Worm (Caenorhabditis elegans) whole organism, L4 larva: ENCODE measurements around the gene sbsp-1.

Experiments used
- D1046.2 ChIP-seq: fragments of 200-800 bp; sonication (Bioruptor generic); IDR thresholded peaks from 2 replicates; pipeline ENCODE4 v1.3.6; 2022; ENCODE audit warnings: missing genetic modification characterization, missing compliant biosample characterization
- F10B5.3 ChIP-seq: sonication (generic microtip); optimal IDR thresholded peaks from 2 replicates; lab custom pipeline; 2016; ENCODE audit warnings: mild to moderate bottlenecking, missing genetic modification characterization, missing compliant biosample characterization
- F37D6.2 ChIP-seq: sonication (generic microtip); optimal IDR thresholded peaks from 2 replicates; lab custom pipeline; 2016; ENCODE audit warnings: mild to moderate bottlenecking, missing genetic modification characterization, missing compliant biosample characterization
- R02D3.7 ChIP-seq: fragments of 150-350 bp; sonication (generic microtip); optimal IDR thresholded peaks from 3 replicates; lab custom pipeline; 2014; ENCODE audit warnings: missing biosample characterization, missing genetic modification characterization
- T26A8.4 ChIP-seq: fragments of 200-800 bp; sonication (Bioruptor generic); IDR thresholded peaks from 2 replicates; pipeline ENCODE4 v1.3.6; 2022; ENCODE audit warnings: missing genetic modification characterization, missing compliant biosample characterization
- Y48G9A.11 ChIP-seq: fragments of 200-800 bp; sonication (Bioruptor generic); IDR thresholded peaks from 2 replicates; pipeline ENCODE4 v1.3.6; 2022; ENCODE audit warnings: missing genetic modification reagents, missing genetic modification characterization, missing compliant biosample characterization
- Y75B8A.6 ChIP-seq: fragments of 200-800 bp; sonication (Bioruptor generic); IDR thresholded peaks from 2 replicates; pipeline ENCODE4 v1.3.6; 2022; ENCODE audit warnings: missing genetic modification reagents, missing genetic modification characterization, missing compliant biosample characterization
- aly-2 ChIP-seq: sonication (generic microtip); optimal IDR thresholded peaks from 2 replicates; lab custom pipeline; 2018; ENCODE audit warnings: missing biosample characterization, missing genetic modification characterization
- ama-1 ChIP-seq: fragments of 150-350 bp; optimal IDR thresholded peaks from 2 replicates; lab custom pipeline; 2014; ENCODE audit warnings: inconsistent platforms, mixed read lengths
- arid-1 ChIP-seq: fragments of 200-800 bp; sonication (Bioruptor generic); conservative IDR thresholded peaks from 2 replicates; pipeline ENCODE4 v1.3.6; 2022; ENCODE audit warnings: missing genetic modification reagents, missing genetic modification characterization, missing compliant biosample characterization
- ceh-20 ChIP-seq: fragments of 200-800 bp; sonication (Bioruptor generic); IDR thresholded peaks from 2 replicates; pipeline ENCODE4 v1.3.6; 2022; ENCODE audit warnings: missing genetic modification reagents, missing genetic modification characterization, missing compliant biosample characterization
- ces-1 ChIP-seq: fragments of 150-350 bp; sonication (generic microtip); optimal IDR thresholded peaks from 4 replicates; lab custom pipeline; 2014; ENCODE audit warnings: missing biosample characterization, missing genetic modification reagents, missing genetic modification characterization
- daf-16 ChIP-seq, 3 experiments: sonication (generic microtip); optimal IDR thresholded peaks; 2 replicates each; lab custom pipeline; 2016 to 2017; ENCODE audit warnings: missing genetic modification characterization in 3 of 3, missing genetic modification reagents in 3 of 3, mild to moderate bottlenecking in 2 of 3, missing compliant biosample characterization in 2 of 3, missing biosample characterization in 1 of 3, moderate library complexity in 1 of 3
- daf-8 ChIP-seq: fragments of 200-800 bp; sonication (Bioruptor generic); IDR thresholded peaks from 2 replicates; pipeline ENCODE4 v1.3.6; 2022; ENCODE audit warnings: missing genetic modification characterization, missing compliant biosample characterization
- dmd-6 ChIP-seq: fragments of 200-800 bp; sonication (Bioruptor generic); IDR thresholded peaks from 2 replicates; pipeline ENCODE4 v1.3.6; 2022; ENCODE audit warnings: missing genetic modification reagents, missing genetic modification characterization, missing compliant biosample characterization
- duxl-1 ChIP-seq: sonication (generic microtip); optimal IDR thresholded peaks from 2 replicates; lab custom pipeline; 2016; ENCODE audit warnings: mild to moderate bottlenecking, missing genetic modification characterization, moderate library complexity, missing compliant biosample characterization; ENCODE audit not compliant: poor library complexity
- dve-1 ChIP-seq: sonication (generic microtip); optimal IDR thresholded peaks from 2 replicates; lab custom pipeline; 2017; ENCODE audit warnings: antibody characterized with exemption, mild to moderate bottlenecking, missing genetic modification characterization, missing compliant biosample characterization; ENCODE audit not compliant: insufficient read depth
- hif-1 ChIP-seq, 2 experiments: sonication (generic microtip); optimal IDR thresholded peaks; 2 replicates each; lab custom pipeline; 2016 to 2017; ENCODE audit warnings: missing compliant biosample characterization in 2 of 2, missing genetic modification characterization in 2 of 2, missing genetic modification reagents in 2 of 2, missing genotype in 2 of 2, mild to moderate bottlenecking in 1 of 2
- hlh-11 ChIP-seq: fragments of 200-800 bp; sonication (Bioruptor generic); optimal IDR thresholded peaks from 2 replicates; lab custom pipeline; 2018; ENCODE audit warnings: mild to moderate bottlenecking, missing genetic modification characterization, missing compliant biosample characterization
- jun-1 ChIP-seq: fragments of 150-350 bp; optimal IDR thresholded peaks from 2 replicates; lab custom pipeline; 2014; ENCODE audit warnings: missing biosample characterization, missing genetic modification reagents, missing genetic modification characterization
- lim-7 ChIP-seq: fragments of 200-800 bp; sonication (Bioruptor generic); IDR thresholded peaks from 2 replicates; pipeline ENCODE4 v1.3.6; 2022; ENCODE audit warnings: missing genetic modification characterization, missing compliant biosample characterization
- lin-13 ChIP-seq: fragments of 150-350 bp; optimal IDR thresholded peaks from 2 replicates; lab custom pipeline; 2014; ENCODE audit warnings: missing biosample characterization, missing genetic modification reagents, missing genetic modification characterization
- lin-29 ChIP-seq: fragments of 200-800 bp; sonication (Bioruptor generic); IDR thresholded peaks from 2 replicates; pipeline ENCODE4 v1.3.6; 2022; ENCODE audit warnings: missing genetic modification reagents, missing genetic modification characterization, missing compliant biosample characterization
- lsy-2 ChIP-seq, 2 experiments: fragments of 150-350 bp in 1 of 2; sonication (generic microtip) in 1 of 2; optimal IDR thresholded peaks; 2 replicates each; lab custom pipeline; 2014 to 2017; ENCODE audit warnings: missing biosample characterization in 2 of 2, missing genetic modification characterization in 2 of 2
- madf-5 ChIP-seq, 2 experiments: fragments of 200-800 bp; sonication (Bioruptor generic); IDR thresholded peaks; 2 replicates each; pipeline ENCODE4 v1.3.6; 2022; ENCODE audit warnings: missing compliant biosample characterization in 2 of 2, missing genetic modification characterization in 2 of 2
- madf-9 ChIP-seq: fragments of 200-800 bp; sonication (Bioruptor generic); conservative IDR thresholded peaks from 2 replicates; pipeline ENCODE4 v1.3.6; 2022; ENCODE audit warnings: missing genetic modification reagents, missing genetic modification characterization, missing compliant biosample characterization
- mdt-29 ChIP-seq: fragments of 200-800 bp; sonication (Bioruptor generic); IDR thresholded peaks from 2 replicates; pipeline ENCODE4 v1.3.6; 2022; ENCODE audit warnings: missing genetic modification reagents, missing genetic modification characterization, missing compliant biosample characterization
- mep-1 ChIP-seq: fragments of 150-350 bp; sonication (generic microtip); optimal IDR thresholded peaks from 3 replicates; lab custom pipeline; 2014; ENCODE audit warnings: missing biosample characterization, missing genetic modification characterization
- mxl-2 ChIP-seq: fragments of 200-800 bp; sonication (Bioruptor generic); conservative IDR thresholded peaks from 2 replicates; pipeline ENCODE4 v1.3.6; 2022; ENCODE audit warnings: missing genetic modification reagents, missing genetic modification characterization, missing compliant biosample characterization
- mxl-3 ChIP-seq: fragments of 200-800 bp; sonication (Bioruptor generic); optimal IDR thresholded peaks from 2 replicates; lab custom pipeline; 2018; ENCODE audit warnings: mild to moderate bottlenecking, missing genetic modification characterization, missing compliant biosample characterization
- nhr-11 ChIP-seq: fragments of 150-350 bp; optimal IDR thresholded peaks from 2 replicates; lab custom pipeline; 2014; ENCODE audit warnings: missing biosample characterization, missing genetic modification characterization
- nhr-111 ChIP-seq: fragments of 200-800 bp; sonication (Bioruptor generic); optimal IDR thresholded peaks from 2 replicates; lab custom pipeline; 2018; ENCODE audit warnings: mild to moderate bottlenecking, missing genetic modification characterization, missing compliant biosample characterization
- nhr-237 ChIP-seq: sonication (generic microtip); optimal IDR thresholded peaks from 2 replicates; lab custom pipeline; 2017; ENCODE audit warnings: missing biosample characterization, missing genetic modification characterization
- nhr-42 ChIP-seq: fragments of 200-800 bp; sonication (Bioruptor generic); IDR thresholded peaks from 2 replicates; pipeline ENCODE4 v1.3.6; 2022; ENCODE audit warnings: missing genetic modification characterization, missing compliant biosample characterization
- nhr-77 ChIP-seq: fragments of 150-350 bp; optimal IDR thresholded peaks from 2 replicates; lab custom pipeline; 2014; ENCODE audit warnings: missing biosample characterization, missing genetic modification characterization
- pha-4 ChIP-seq, 2 experiments: fragments of 150-350 bp in 1 of 2; fragments of 200-800 bp in 1 of 2; sonication (Bioruptor generic) in 1 of 2; IDR thresholded peaks in 1 of 2; optimal IDR thresholded peaks in 1 of 2; 2 replicates each; pipeline versions ENCODE4 v1.3.6 to Lab custom; 2014 to 2022; ENCODE audit warnings: missing genetic modification characterization in 2 of 2, missing genetic modification reagents in 2 of 2, missing biosample characterization in 1 of 2, missing compliant biosample characterization in 1 of 2
- saeg-2 ChIP-seq: fragments of 200-800 bp; sonication (Bioruptor generic); IDR thresholded peaks from 2 replicates; pipeline ENCODE4 v1.3.6; 2022; ENCODE audit warnings: missing genetic modification reagents, missing genetic modification characterization, missing compliant biosample characterization
- sdz-12 ChIP-seq: fragments of 200-800 bp; sonication (Bioruptor generic); optimal IDR thresholded peaks from 2 replicates; lab custom pipeline; 2018; ENCODE audit warnings: mild to moderate bottlenecking, missing genetic modification characterization, missing compliant biosample characterization
- snpc-1.2 ChIP-seq: fragments of 200-800 bp; sonication (Bioruptor generic); IDR thresholded peaks from 2 replicates; pipeline ENCODE4 v1.3.6; 2022; ENCODE audit warnings: missing genetic modification reagents, missing genetic modification characterization, missing compliant biosample characterization
- spr-3 ChIP-seq: fragments of 200-800 bp; sonication (Bioruptor generic); optimal IDR thresholded peaks from 2 replicates; lab custom pipeline; 2018; ENCODE audit warnings: mild to moderate bottlenecking, missing genetic modification characterization, missing compliant biosample characterization
- tra-1 ChIP-seq: fragments of 200-800 bp; sonication (Bioruptor generic); IDR thresholded peaks from 2 replicates; pipeline ENCODE4 v1.3.6; 2022; ENCODE audit warnings: missing genetic modification reagents, missing genetic modification characterization, missing compliant biosample characterization
- unc-130 ChIP-seq: sonication (generic microtip); optimal IDR thresholded peaks from 2 replicates; lab custom pipeline; 2016; ENCODE audit warnings: missing genetic modification reagents, missing genetic modification characterization, missing compliant biosample characterization
- unc-39 ChIP-seq: sonication (generic microtip); optimal IDR thresholded peaks from 2 replicates; lab custom pipeline; 2017; ENCODE audit warnings: missing biosample characterization, missing genetic modification characterization
- unc-62 ChIP-seq, 3 experiments: fragments of 150-350 bp in 1 of 3; sonication (generic microtip); optimal IDR thresholded peaks in 2 of 3; peaks in 1 of 3; 1 replicate in 1 of 3; 2 replicates in 2 of 3; lab custom pipeline; 2014 to 2017; ENCODE audit warnings: missing biosample characterization in 3 of 3, missing genetic modification characterization in 3 of 3, missing genetic modification reagents in 3 of 3, missing genotype in 1 of 3
- zfp-2 ChIP-seq: sonication (generic microtip); optimal IDR thresholded peaks from 2 replicates; lab custom pipeline; 2016; ENCODE audit warnings: mild to moderate bottlenecking, missing genetic modification characterization, missing compliant biosample characterization
- zfp-3 ChIP-seq: fragments of 200-800 bp; sonication (Bioruptor generic); conservative IDR thresholded peaks from 2 replicates; pipeline ENCODE4 v1.3.6; 2022; ENCODE audit warnings: missing genetic modification reagents, missing genetic modification characterization, missing compliant biosample characterization
- ztf-11 ChIP-seq: fragments of 150-350 bp; optimal IDR thresholded peaks from 2 replicates; lab custom pipeline; 2014; ENCODE audit warnings: missing biosample characterization, missing genetic modification characterization

sbsp-1 gene

DNA sequence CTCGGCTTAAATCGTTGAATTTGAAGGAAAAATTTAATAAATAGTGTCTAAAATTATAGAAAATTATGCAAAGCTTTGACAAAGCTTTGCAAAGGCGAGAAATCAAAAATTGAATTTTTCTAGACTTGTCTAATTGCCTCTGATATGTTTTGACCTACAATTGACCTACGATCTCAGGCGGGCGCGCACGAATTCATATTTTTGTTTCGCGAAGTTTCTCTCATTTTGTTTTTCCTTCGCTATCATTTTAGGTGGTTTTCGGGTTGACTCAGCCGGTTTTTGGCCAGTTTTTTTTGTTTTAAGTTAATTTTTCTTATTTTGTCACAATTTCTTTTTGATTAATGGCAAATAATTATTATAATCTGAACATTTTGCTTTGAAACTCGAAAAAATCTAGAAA is 25.5 kb upstream of the sbsp-1 start (continued):
- TF ChIP-seq daf-16 (GFP tag; optimal IDR thresholded peaks at IDR 0.05; lab: Kevin White, UChicago) (no peak), daf-16 (tag; optimal IDR thresholded peaks at IDR 0.05; lab: Kevin White, UChicago) (no peak), mdt-29 (GFP tag; lab: Robert Waterston, UW) (0 out of 2 replicates have a peak, but pooled peaks have one; percentile 24), unc-39 (no peak), ces-1 (GFP tag; lab: Kevin White, UChicago) (no peak), ztf-11 (tag; lab: Kevin White, UChicago) (no peak), D1046.2 (GFP tag; lab: Robert Waterston, UW) (no peak), madf-9 (GFP tag; lab: Robert Waterston, UW) (no peak), unc-130 (GFP tag; lab: Kevin White, UChicago) (peak; percentile 70), Y75B8A.6 (GFP tag; lab: Robert Waterston, UW) (no peak), saeg-2 (GFP tag; lab: Robert Waterston, UW) (no peak), lim-7 (GFP tag; lab: Robert Waterston, UW) (no peak), mxl-2 (GFP tag; lab: Robert Waterston, UW) (no peak), zfp-3 (GFP tag; lab: Robert Waterston, UW) (no peak), T26A8.4 (GFP tag; lab: Robert Waterston, UW) (no peak), Y48G9A.11 (GFP tag; lab: Robert Waterston, UW) (0 out of 2 replicates have a peak, but pooled peaks have one; percentile 18), lsy-2 (tag; optimal IDR thresholded peaks at IDR 0.05; lab: Kevin White, UChicago) (no peak), snpc-1.2 (no peak), zfp-2 (tag; lab: Kevin White, UChicago) (no peak), lin-13 (GFP tag; lab: Kevin White, UChicago) (no peak), dmd-6 (GFP tag; lab: Robert Waterston, UW) (no peak)

- TF ChIP-seq Y48G9A.11 (GFP tag; lab: Robert Waterston, UW) (no peak), mep-1 (tag; lab: Kevin White, UChicago) (peak; percentile 19), dve-1 (tag; lab: Kevin White, UChicago) (no peak), nhr-111 (GFP tag; lab: Kevin White, UChicago) (no peak), lin-29 (no peak), madf-5 (GFP tag; IDR thresholded peaks at IDR 0.05; lab: Robert Waterston, UW) (no peak), nhr-77 (no peak), aly-2 (tag; lab: Kevin White, UChicago) (no peak), lin-13 (GFP tag; lab: Kevin White, UChicago) (no peak), sdz-12 (GFP tag; lab: Kevin White, UChicago) (no peak), D1046.2 (GFP tag; lab: Robert Waterston, UW) (0 out of 2 replicates have a peak, but pooled peaks have one; percentile 25), mxl-3 (GFP tag; lab: Kevin White, UChicago) (peak; percentile 64), ceh-20 (no peak; the same call in 1 of the 2 replicates), tra-1 (GFP tag; lab: Robert Waterston, UW) (no peak), nhr-11 (tag; lab: Kevin White, UChicago) (peak; percentile 27), madf-9 (GFP tag; lab: Robert Waterston, UW) (no peak), nhr-42 (GFP tag; lab: Robert Waterston, UW) (no peak), ama-1 (lab: Kevin White, UChicago) (no peak), hlh-11 (tag; lab: Kevin White, UChicago) (peak; percentile 55), unc-62 (GFP tag; optimal IDR thresholded peaks at IDR 0.05 in 1 of 2; lab: Kevin White, UChicago) (no peak), unc-62 (tag; optimal IDR thresholded peaks at IDR 0.05; lab: Kevin White, UChicago) (no peak), arid-1 (GFP tag; lab: Robert Waterston, UW) (0 out of 2 replicates have a peak, but pooled peaks have one; percentile 14), hif-1 (tag; optimal IDR thresholded peaks at IDR 0.05; lab: Kevin White, UChicago) (peak in 1 of 2 experiments; percentile 20), R02D3.7 (tag; lab: Kevin White, UChicago) (no peak), F37D6.2 (tag; lab: Kevin White, UChicago) (no peak), pha-4 (GFP tag; IDR thresholded peaks at IDR 0.05; lab: Robert Waterston, UW) (no peak; the same call in 1 of the 2 replicates), pha-4 (tag; optimal IDR thresholded peaks at IDR 0.05; lab: Kevin White, UChicago) (no peak), daf-8 (GFP tag; lab: Robert Waterston, UW) (no peak), jun-1 (tag; lab: Kevin White, UChicago) (no peak), duxl-1 (tag; lab: Kevin White, UChicago) (no peak), dmd-6 (GFP tag; lab: Robert Waterston, UW) (no peak; the same call in 1 of the 2 replicates), nhr-237 (no peak), spr-3 (GFP tag; lab: Kevin White, UChicago) (no peak), F10B5.3 (tag; lab: Kevin White, UChicago) (no peak)
Measured at ce11 chrIII:10807956-10808355, 24.8 kb upstream of the sbsp-1 start.
